Fruit fly (Drosophila melanogaster): ENCODE results near the gene Dnali1.

Dnali1 gene

DNA sequence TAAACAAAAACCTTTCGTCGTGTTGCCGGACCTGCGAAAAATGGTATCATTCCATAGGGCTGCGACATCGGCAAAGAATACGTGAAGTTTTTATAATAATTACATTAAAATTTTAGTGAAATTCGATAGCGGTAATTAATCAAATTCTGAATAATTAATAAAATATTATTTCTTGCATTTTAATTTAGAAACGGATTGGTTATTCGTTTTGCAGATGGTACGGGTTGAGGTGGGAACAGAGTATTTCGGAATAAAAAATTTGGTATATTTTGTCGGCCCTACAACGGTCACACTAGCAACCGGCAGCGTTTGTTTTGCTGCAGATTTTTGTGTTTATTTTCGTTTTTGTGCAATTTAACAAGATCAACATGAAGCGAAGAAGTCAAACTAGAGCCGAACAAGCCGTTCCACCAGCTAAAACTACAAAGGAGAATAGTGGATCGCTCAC, 10.6 kb downstream of the Dnali1 start, which contains the start of the genes CG6962 and CG31368 (continued):
- TF ChIP-seq slp2 (GFP tag; optimal IDR thresholded peaks at IDR 0.05) (peak; percentile 45), dm (GFP tag; optimal IDR thresholded peaks at IDR 0.05) (peak; percentile 27), CG7372 (GFP tag; IDR thresholded peaks at IDR 0.05) (peak; percentile 82), klu (GFP tag; IDR thresholded peaks at IDR 0.05) (peak; percentile 86), CG34376 (GFP tag; optimal IDR thresholded peaks at IDR 0.05) (no peak), D19A (tag; optimal IDR thresholded peaks at IDR 0.05) (peak; percentile 71), bcd (GFP tag; optimal IDR thresholded peaks at IDR 0.05) (peak; percentile 88), CG1602 (GFP tag; optimal IDR thresholded peaks at IDR 0.05) (peak; percentile 80), CG4424 (GFP tag; optimal IDR thresholded peaks at IDR 0.05) (peak; percentile 85), CG8089 (GFP tag; optimal IDR thresholded peaks at IDR 0.05) (peak; percentile 31), amos (GFP tag; IDR thresholded peaks at IDR 0.05; ENCODE audit: partially characterized antibody) (no peak), mld (GFP tag; IDR thresholded peaks at IDR 0.05; ENCODE audit: partially characterized antibody) (no peak), CG2129 (GFP tag; IDR thresholded peaks at IDR 0.05; ENCODE audit: partially characterized antibody) (no peak), NK7.1 (GFP tag; optimal IDR thresholded peaks at IDR 0.05) (no peak), Side (GFP tag; optimal IDR thresholded peaks at IDR 0.05) (no peak), CG18476 (GFP tag; optimal IDR thresholded peaks at IDR 0.05) (peak; percentile 76), Max (GFP tag; optimal IDR thresholded peaks at IDR 0.05) (peak; percentile 82), CG9609 (GFP tag; optimal IDR thresholded peaks at IDR 0.05) (peak; percentile 13), CG31365 (tag; optimal IDR thresholded peaks at IDR 0.05) (no peak), pnt (GFP tag; optimal IDR thresholded peaks at IDR 0.05) (peak; percentile 67), pb (GFP tag; optimal IDR thresholded peaks at IDR 0.05) (no peak), sqz (GFP tag; optimal IDR thresholded peaks at IDR 0.05) (no peak), Hey (tag; optimal IDR thresholded peaks at IDR 0.05) (no peak), CG18764 (GFP tag; optimal IDR thresholded peaks at IDR 0.05) (peak; percentile 76), CG11504 (tag; optimal IDR thresholded peaks at IDR 0.05) (peak; percentile 86), CG16813 (GFP tag; IDR thresholded peaks at IDR 0.05; ENCODE audit: partially characterized antibody) (no peak; the same call in 2 of the 3 replicates), Dip3 (GFP tag; optimal IDR thresholded peaks at IDR 0.05) (peak; percentile 64), CG9215 (GFP tag; IDR thresholded peaks at IDR 0.05) (peak; percentile 79), CG12769 (tag; optimal IDR thresholded peaks at IDR 0.05) (no peak), CG6854 (GFP tag; optimal IDR thresholded peaks at IDR 0.05) (no peak), gro (GFP tag; optimal IDR thresholded peaks at IDR 0.05) (peak; percentile 32), Drgx (GFP tag; IDR thresholded peaks at IDR 0.05) (peak; percentile 65), Nf-YB (GFP tag; optimal IDR thresholded peaks at IDR 0.05) (peak; percentile 53), Neu2 (GFP tag; optimal IDR thresholded peaks at IDR 0.05; ENCODE audit: borderline replicate concordance) (no peak), cwo (GFP tag; optimal IDR thresholded peaks at IDR 0.05) (peak; percentile 39), HHEX (GFP tag; optimal IDR thresholded peaks at IDR 0.05) (peak; percentile 65), Fer1 (GFP tag; optimal IDR thresholded peaks at IDR 0.05) (peak; percentile 70), CG30431 (GFP tag; optimal IDR thresholded peaks at IDR 0.05) (peak; percentile 66), Mrtf (GFP tag; IDR thresholded peaks at IDR 0.05) (peak; percentile 61; the same call in 2 of the 3 replicates), sob (GFP tag; IDR thresholded peaks at IDR 0.05) (peak; percentile 86), insv (GFP tag; optimal IDR thresholded peaks at IDR 0.05) (peak in 1 of 2 experiments; percentile 39), CG13296 (GFP tag; optimal IDR thresholded peaks at IDR 0.05) (peak; percentile 59), lbe (GFP tag; optimal IDR thresholded peaks at IDR 0.05) (peak; percentile 22), chm (GFP tag; IDR thresholded peaks at IDR 0.05) (no peak), Sox100B (GFP tag; optimal IDR thresholded peaks at IDR 0.05) (no peak), chif (GFP tag; optimal IDR thresholded peaks at IDR 0.05) (peak; percentile 4 to 75), aop (GFP tag; IDR thresholded peaks at IDR 0.05) (peak; percentile 28; the same call in 1 of the 2 replicates), Nf-YC (tag; optimal IDR thresholded peaks at IDR 0.05) (no peak), vfl (GFP tag; optimal IDR thresholded peaks at IDR 0.05) (peak; percentile 84), btn (GFP tag; optimal IDR thresholded peaks at IDR 0.05) (no peak), CG14710 (tag; optimal IDR thresholded peaks at IDR 0.05) (peak; percentile 95)

All from whole organism, embryonic.